Fruit fly (Drosophila melanogaster) whole organism, wandering third instar larva: ENCODE results near the gene CG42789.
A peak's percentile ranks its signal among the peaks of the same experiment; 100 is the strongest.

Source experiments
- Abd-B ChIP-seq: fragments of >200 bp; optimal IDR thresholded peaks from 2 replicates; lab custom pipeline; 2017; ENCODE audit warnings: missing biosample characterization, missing genetic modification characterization
- CG32264 ChIP-seq: fragments of 200-800 bp; sonication (Bioruptor generic); optimal IDR thresholded peaks from 2 replicates; lab custom pipeline; 2016; ENCODE audit warnings: missing biosample characterization, missing genetic modification characterization
- CG9705 ChIP-seq: fragments of 200-800 bp; sonication (Bioruptor generic); optimal IDR thresholded peaks from 2 replicates; lab custom pipeline; 2018; ENCODE audit warnings: missing biosample characterization, mild to moderate bottlenecking, missing genetic modification characterization
- CrebA ChIP-seq: fragments of 200-800 bp; sonication (Bioruptor generic); optimal IDR thresholded peaks from 2 replicates; lab custom pipeline; 2016; ENCODE audit warnings: missing biosample characterization, mild to moderate bottlenecking, missing genetic modification characterization, borderline replicate concordance
- Dfd ChIP-seq: fragments of >200 bp; optimal IDR thresholded peaks from 2 replicates; lab custom pipeline; 2017; ENCODE audit warnings: missing biosample characterization, missing genetic modification characterization
- Dif ChIP-seq: fragments of 200-275, 200-300 bp; sonication (Bioruptor generic); optimal IDR thresholded peaks from 2 replicates; lab custom pipeline; 2018; ENCODE audit warnings: missing biosample characterization, missing genetic modification characterization; ENCODE audit not compliant: partially characterized antibody
- GATAd ChIP-seq: sonication (Bioruptor generic); optimal IDR thresholded peaks from 2 replicates; lab custom pipeline; 2016; ENCODE audit warnings: missing biosample characterization, missing genetic modification characterization
- HLH106 ChIP-seq: fragments of 200-800 bp; optimal IDR thresholded peaks from 3 replicates; lab custom pipeline; 2019; ENCODE audit warnings: missing biosample characterization, mild to moderate bottlenecking, missing genetic modification characterization, moderate library complexity
- Hnf4 ChIP-seq: fragments of 200-800 bp; sonication (Bioruptor generic); optimal IDR thresholded peaks from 2 replicates; lab custom pipeline; 2016; ENCODE audit warnings: missing biosample characterization, mild to moderate bottlenecking, missing genetic modification characterization
- Hr78 ChIP-seq: fragments of >200 bp; optimal IDR thresholded peaks from 2 replicates; lab custom pipeline; 2017; ENCODE audit warnings: missing biosample characterization, missing genetic modification characterization
- Hr83 ChIP-seq: fragments of 200-300 bp; sonication (Bioruptor generic); optimal IDR thresholded peaks from 2 replicates; lab custom pipeline; 2016; ENCODE audit warnings: missing biosample characterization, mild to moderate bottlenecking, missing genetic modification characterization, moderate library complexity; ENCODE audit not compliant: poor library complexity, severe bottlenecking
- Jra ChIP-seq: sonication (Bioruptor generic); optimal IDR thresholded peaks from 2 replicates; lab custom pipeline; 2016; ENCODE audit warnings: missing biosample characterization, missing genetic modification characterization
- Mio ChIP-seq: sonication (Bioruptor generic); optimal IDR thresholded peaks from 2 replicates; lab custom pipeline; 2016; ENCODE audit warnings: missing biosample characterization, missing genetic modification characterization
- Myc ChIP-seq: fragments of >200 bp; optimal IDR thresholded peaks from 2 replicates; lab custom pipeline; 2017
- N ChIP-seq: fragments of >200 bp; optimal IDR thresholded peaks from 2 replicates; lab custom pipeline; 2018; ENCODE audit warnings: missing biosample characterization, missing external identifiers, missing genetic modification characterization
- OdsH ChIP-seq: fragments of 200-800 bp; sonication (Bioruptor generic); optimal IDR thresholded peaks from 2 replicates; lab custom pipeline; 2016; ENCODE audit warnings: missing biosample characterization, mild to moderate bottlenecking, missing genetic modification characterization
- Rel ChIP-seq, 2 experiments: fragments of 200-800 bp; sonication (Bioruptor generic) in 1 of 2; optimal IDR thresholded peaks; 2 replicates in 1 of 2; 3 replicates in 1 of 2; lab custom pipeline; 2016 to 2019; ENCODE audit warnings: mild to moderate bottlenecking in 2 of 2, missing biosample characterization in 2 of 2, missing genetic modification characterization in 2 of 2, moderate library complexity in 1 of 2
- Sp1 ChIP-seq: fragments of 200-800 bp; sonication (Bioruptor generic); optimal IDR thresholded peaks from 3 replicates; lab custom pipeline; 2019; ENCODE audit warnings: missing biosample characterization, mild to moderate bottlenecking, missing genetic modification characterization, moderate library complexity
- Vsx2 ChIP-seq: fragments of 200-300, 225-300 bp; sonication (Bioruptor generic); optimal IDR thresholded peaks from 2 replicates; lab custom pipeline; 2018; ENCODE audit warnings: missing biosample characterization, missing genetic modification characterization; ENCODE audit not compliant: partially characterized antibody
- br ChIP-seq: fragments of 200-800 bp; sonication (Bioruptor generic); optimal IDR thresholded peaks from 2 replicates; lab custom pipeline; 2016; ENCODE audit warnings: missing biosample characterization, missing genetic modification characterization
- brk ChIP-seq: fragments of 200-800 bp; sonication (Bioruptor generic); optimal IDR thresholded peaks from 2 replicates; lab custom pipeline; 2016; ENCODE audit warnings: missing biosample characterization, mild to moderate bottlenecking, missing genetic modification characterization
- dl ChIP-seq, 2 experiments: fragments of 175-275, 200-275 bp in 1 of 2; fragments of 200-275 bp in 1 of 2; sonication (Bioruptor generic); optimal IDR thresholded peaks; lab custom pipeline; 2018; ENCODE audit warnings: mild to moderate bottlenecking in 2 of 2, missing biosample characterization in 2 of 2, missing genetic modification characterization in 2 of 2, moderate library complexity in 2 of 2; ENCODE audit not compliant: partially characterized antibody in 2 of 2, insufficient read depth in 1 of 2
- dmrt93B ChIP-seq: fragments of 200-800 bp; sonication (Bioruptor generic); optimal IDR thresholded peaks from 2 replicates; lab custom pipeline; 2018; ENCODE audit warnings: missing biosample characterization, mild to moderate bottlenecking, missing genetic modification characterization
- dsf ChIP-seq: sonication (Bioruptor generic); optimal IDR thresholded peaks from 2 replicates; lab custom pipeline; 2016; ENCODE audit warnings: missing biosample characterization, missing genetic modification characterization, borderline replicate concordance
- ey ChIP-seq: fragments of 200-800 bp; sonication (Bioruptor generic); optimal IDR thresholded peaks from 2 replicates; lab custom pipeline; 2016; ENCODE audit warnings: missing biosample characterization, missing genetic modification characterization
- foxo ChIP-seq, 2 experiments: fragments of 200-800 bp; sonication (Bioruptor generic); optimal IDR thresholded peaks; 2 replicates in 1 of 2; 3 replicates in 1 of 2; lab custom pipeline; 2016 to 2017; ENCODE audit warnings: missing biosample characterization in 2 of 2, missing genetic modification characterization in 2 of 2
- fru ChIP-seq: fragments of 200-800 bp; sonication (Bioruptor generic); optimal IDR thresholded peaks from 3 replicates; lab custom pipeline; 2016; ENCODE audit warnings: missing biosample characterization, mild to moderate bottlenecking, missing genetic modification characterization
- h ChIP-seq: fragments of 200-800 bp; sonication (Bioruptor generic); optimal IDR thresholded peaks from 3 replicates; lab custom pipeline; 2016; ENCODE audit warnings: missing biosample characterization, mild to moderate bottlenecking, missing genetic modification characterization
- jim ChIP-seq: fragments of 175-275, 200-325 bp; sonication (Bioruptor generic); optimal IDR thresholded peaks from 2 replicates; lab custom pipeline; 2016; ENCODE audit warnings: missing biosample characterization, mild to moderate bottlenecking, missing genetic modification characterization
- lola ChIP-seq: fragments of >200 bp; optimal IDR thresholded peaks from 2 replicates; lab custom pipeline; 2017; ENCODE audit warnings: missing biosample characterization, missing genetic modification characterization
- pan ChIP-seq: fragments of >200 bp; optimal IDR thresholded peaks from 2 replicates; lab custom pipeline; 2017
- psq ChIP-seq: fragments of 200-800 bp; sonication (Bioruptor generic); optimal IDR thresholded peaks from 3 replicates; lab custom pipeline; 2017; ENCODE audit warnings: missing biosample characterization, mild to moderate bottlenecking, missing genetic modification characterization, moderate library complexity
- rgr ChIP-seq: fragments of 200-800 bp; sonication (Bioruptor generic); optimal IDR thresholded peaks from 3 replicates; lab custom pipeline; 2016; ENCODE audit warnings: missing biosample characterization, mild to moderate bottlenecking, missing genetic modification characterization
- sage ChIP-seq: fragments of 200-800 bp; sonication (Bioruptor generic); optimal IDR thresholded peaks from 2 replicates; lab custom pipeline; 2016; ENCODE audit warnings: missing biosample characterization, mild to moderate bottlenecking, missing genetic modification characterization
- sv ChIP-seq: fragments of 200-800 bp; sonication (Bioruptor generic); optimal IDR thresholded peaks from 3 replicates; lab custom pipeline; 2016; ENCODE audit warnings: missing biosample characterization, missing genetic modification characterization
- tai ChIP-seq: sonication (Bioruptor generic); optimal IDR thresholded peaks from 2 replicates; lab custom pipeline; 2016; ENCODE audit warnings: missing biosample characterization, missing genetic modification characterization
- usp ChIP-seq: fragments of >200 bp; optimal IDR thresholded peaks from 2 replicates; lab custom pipeline; 2017; ENCODE audit warnings: missing biosample characterization, missing genetic modification characterization
- woc ChIP-seq: sonication (Bioruptor generic); optimal IDR thresholded peaks from 2 replicates; lab custom pipeline; 2016; ENCODE audit warnings: missing biosample characterization, mild to moderate bottlenecking, missing genetic modification characterization

The CG42789 gene

DNA sequence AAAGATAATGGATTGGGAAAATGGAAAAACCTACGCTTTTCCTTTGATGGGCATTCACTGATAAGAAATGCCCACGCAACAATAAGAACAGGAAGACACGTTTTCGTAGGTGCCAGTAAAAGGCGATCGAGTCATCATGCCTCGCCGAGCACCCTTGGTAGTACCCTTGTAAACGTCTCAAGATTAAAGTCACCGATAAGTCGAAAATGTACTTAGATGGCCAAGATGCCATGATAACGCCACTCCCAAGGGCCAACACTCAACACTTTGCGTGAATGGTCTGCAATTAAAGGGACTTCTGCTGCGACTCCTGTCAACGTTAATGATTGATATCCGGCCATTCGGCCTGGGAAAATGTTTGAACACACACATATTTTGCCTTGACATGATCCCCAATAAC is 19.1 kb upstream of the CG42789 start:
- TF ChIP-seq HLH106 (tag; lab: Kevin White, UChicago) (no peak), ey (GFP tag; lab: Kevin White, UChicago) (no peak), CrebA (GFP tag; lab: Kevin White, UChicago) (no peak), Jra (GFP tag; lab: Kevin White, UChicago) (no peak), Myc (no peak), rgr (GFP tag; lab: Kevin White, UChicago) (no peak), tai (GFP tag; lab: Kevin White, UChicago) (no peak), Hr83 (GFP tag; lab: Kevin White, UChicago) (no peak), Sp1 (GFP tag; lab: Kevin White, UChicago) (no peak), brk (GFP tag; lab: Kevin White, UChicago) (no peak)

DNA sequence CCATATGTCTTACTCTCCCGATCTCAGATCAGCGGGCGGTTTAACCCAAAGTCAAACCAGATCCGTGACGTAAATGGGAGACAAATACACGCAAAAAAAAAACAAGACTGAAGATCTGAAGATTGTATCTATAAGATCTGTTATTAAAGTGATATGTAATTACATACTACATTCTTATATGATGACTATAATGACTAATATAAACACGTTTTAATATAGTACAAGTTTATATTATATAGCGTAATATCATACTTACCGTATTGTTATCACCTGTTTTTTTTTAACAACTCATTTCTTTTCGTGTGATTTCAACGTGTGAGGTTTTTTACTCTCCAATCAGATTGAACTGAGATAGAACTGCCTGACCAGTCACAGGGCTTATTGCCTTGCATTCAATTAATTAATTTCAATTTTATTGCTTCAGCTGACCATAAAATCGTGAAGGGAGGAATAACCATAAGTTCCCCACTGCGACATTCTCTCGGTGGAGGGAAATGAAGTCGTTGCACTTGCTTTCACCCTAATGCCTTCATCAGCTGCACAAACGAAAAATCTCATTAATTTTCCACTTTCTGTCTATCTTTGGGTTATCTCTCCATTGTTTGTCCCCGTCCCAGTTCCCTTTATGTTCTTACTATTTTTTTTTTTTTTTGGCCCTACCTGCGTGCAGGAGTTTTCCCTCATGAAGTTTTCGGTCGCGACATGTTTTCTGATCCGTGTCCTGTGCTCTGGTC is 17.6 kb upstream of the CG42789 start:
- TF ChIP-seq Vsx2 (no peak), Rel (GFP tag; optimal IDR thresholded peaks at IDR 0.05; lab: Kevin White, UChicago) (no peak), Rel (tag; optimal IDR thresholded peaks at IDR 0.05; lab: Kevin White, UChicago) (no peak), usp (GFP tag; lab: Kevin White, UChicago) (no peak), CG32264 (no peak), dsf (no peak), Dfd (GFP tag; lab: Kevin White, UChicago) (no peak), CrebA (GFP tag; lab: Kevin White, UChicago) (no peak), lola (no peak), GATAd (GFP tag; lab: Kevin White, UChicago) (no peak), fru (GFP tag; lab: Kevin White, UChicago) (no peak), tai (GFP tag; lab: Kevin White, UChicago) (no peak), Hr83 (GFP tag; lab: Kevin White, UChicago) (no peak), h (peak; percentile 30), Hr78 (no peak), Hnf4 (GFP tag; lab: Kevin White, UChicago) (peak; percentile 5), sv (GFP tag; lab: Kevin White, UChicago) (peak; percentile 16), sage (GFP tag; lab: Kevin White, UChicago) (no peak), foxo (GFP tag; optimal IDR thresholded peaks at IDR 0.05; lab: Kevin White, UChicago) (peak in 1 of 2 experiments; percentile 29), rgr (GFP tag; lab: Kevin White, UChicago) (peak; percentile 29), Jra (GFP tag; lab: Kevin White, UChicago) (no peak), Sp1 (GFP tag; lab: Kevin White, UChicago) (peak; percentile 14), dmrt93B (no peak), br (no peak), woc (GFP tag; lab: Kevin White, UChicago) (no peak), brk (GFP tag; lab: Kevin White, UChicago) (no peak), CG9705 (GFP tag; lab: Kevin White, UChicago) (no peak), Mio (GFP tag; lab: Kevin White, UChicago) (no peak), N (GFP tag; lab: Kevin White, UChicago) (no peak), dl (GFP tag; optimal IDR thresholded peaks at IDR 0.05; lab: Kevin White, UChicago; ENCODE audit: insufficient read depth in 1 of 2, partially characterized antibody in 2 of 2) (no peak), Dif (no peak), HLH106 (tag; lab: Kevin White, UChicago) (no peak), pan (lab: Kevin White, UChicago) (no peak), OdsH (GFP tag; lab: Kevin White, UChicago) (peak; percentile 38), psq (GFP tag; lab: Kevin White, UChicago) (peak; percentile 36), jim (no peak), ey (GFP tag; lab: Kevin White, UChicago) (no peak), Abd-B (GFP tag; lab: Kevin White, UChicago) (no peak), Myc (no peak)
